Fruit fly (Drosophila melanogaster) whole organism, prepupa: Measurements from ENCODE around the gene CG6340.

Experiments used
- Hr39 ChIP-seq: fragments of 200-800 bp; sonication (Bioruptor generic); optimal IDR thresholded peaks from 2 replicates; lab custom pipeline; 2016; ENCODE audit warnings: missing biosample characterization, missing genetic modification characterization
- Sox102F ChIP-seq: fragments of 200-800 bp; sonication (Bioruptor generic); optimal IDR thresholded peaks from 2 replicates; lab custom pipeline; 2016; ENCODE audit warnings: missing biosample characterization, mild to moderate bottlenecking, missing genetic modification characterization
- esn ChIP-seq: fragments of 200-800 bp; sonication (Bioruptor generic); optimal IDR thresholded peaks from 2 replicates; lab custom pipeline; 2016; ENCODE audit warnings: missing biosample characterization, mild to moderate bottlenecking, missing genetic modification characterization, moderate library complexity
- topi ChIP-seq: fragments of 200-800 bp; sonication (Bioruptor generic); optimal IDR thresholded peaks from 3 replicates; lab custom pipeline; 2016; ENCODE audit warnings: missing biosample characterization, missing genetic modification characterization

dm6 chrX:15532062-15532461, 49.9 kb downstream of the CG6340 start:
- TF ChIP-seq Hr39 (GFP tag; lab: Kevin White, UChicago) (peak; percentile 8), topi (GFP tag; lab: Kevin White, UChicago) (no peak), Sox102F (no peak), esn (GFP tag; lab: Kevin White, UChicago) (peak; percentile 12)
